Worm (Caenorhabditis elegans) whole organism, mixed stage, embryonic: ENCODE measurements around the gene rhgf-2.

ENCODE experiments used
- blmp-1 ChIP-seq: fragments of 150-350 bp; optimal IDR thresholded peaks from 2 replicates; lab custom pipeline; 2014; ENCODE audit warnings: missing biosample characterization, missing genetic modification characterization
- mab-5 ChIP-seq: fragments of 150-350 bp; optimal IDR thresholded peaks from 2 replicates; lab custom pipeline; 2014; ENCODE audit warnings: missing biosample characterization, missing genetic modification characterization

- TF ChIP-seq blmp-1 (tag; lab: Kevin White, UChicago) (no peak), mab-5 (tag; lab: Kevin White, UChicago) (no peak)
Measured at ce11 chrII:4081141-4081540, 19.4 kb upstream of the rhgf-2 start.
